Fruit fly (Drosophila melanogaster) whole organism, adult: ENCODE data around the gene Sptr.

Experiments used
- CG11617 ChIP-seq: fragments of 200-800 bp; sonication (Bioruptor generic); optimal IDR thresholded peaks from 2 replicates; lab custom pipeline; 2017; ENCODE audit warnings: mild to moderate bottlenecking, missing biosample characterization, missing genetic modification reagents, missing genetic modification characterization
- CG14711 ChIP-seq: fragments of 200-800 bp; sonication (Bioruptor generic); optimal IDR thresholded peaks from 2 replicates; lab custom pipeline; 2018; ENCODE audit warnings: missing biosample characterization, mild to moderate bottlenecking, missing genetic modification characterization, moderate library complexity
- CG1620 ChIP-seq: fragments of 200-800 bp; sonication (Bioruptor generic); optimal IDR thresholded peaks from 2 replicates; lab custom pipeline; 2016; ENCODE audit warnings: missing biosample characterization, missing genetic modification characterization
- CG33017 ChIP-seq: fragments of 200-800 bp; sonication (Bioruptor generic); optimal IDR thresholded peaks from 2 replicates; lab custom pipeline; 2018; ENCODE audit warnings: missing biosample characterization, mild to moderate bottlenecking, missing genetic modification characterization, moderate library complexity
- CG5204 ChIP-seq: fragments of 200-800 bp; sonication (Bioruptor generic); optimal IDR thresholded peaks from 2 replicates; lab custom pipeline; 2016; ENCODE audit warnings: missing biosample characterization, missing genetic modification characterization
- CG7045 ChIP-seq: fragments of 200-800 bp; sonication (Bioruptor generic); optimal IDR thresholded peaks from 2 replicates; lab custom pipeline; 2017; ENCODE audit warnings: missing biosample characterization, mild to moderate bottlenecking, missing genetic modification characterization
- Hr96 ChIP-seq: fragments of 200-800 bp; sonication (Bioruptor generic); optimal IDR thresholded peaks from 2 replicates; lab custom pipeline; 2016; ENCODE audit warnings: missing biosample characterization, missing genetic modification characterization
- Mnt ChIP-seq: fragments of 200-800 bp; sonication (Bioruptor generic); optimal IDR thresholded peaks from 2 replicates; lab custom pipeline; 2016; ENCODE audit warnings: missing biosample characterization, mild to moderate bottlenecking, missing genetic modification characterization
- pad ChIP-seq: fragments of 200-800 bp; sonication (Bioruptor generic); optimal IDR thresholded peaks from 3 replicates; lab custom pipeline; 2017; ENCODE audit warnings: missing biosample characterization, missing genetic modification characterization, mild to moderate bottlenecking, moderate library complexity, missing genetic modification reagents
- tj ChIP-seq: fragments of 200-800 bp; sonication (Bioruptor generic); optimal IDR thresholded peaks from 3 replicates; lab custom pipeline; 2017; ENCODE audit warnings: missing biosample characterization, mild to moderate bottlenecking, missing genetic modification characterization, moderate library complexity
- toe ChIP-seq: fragments of 200-800 bp; sonication (Bioruptor generic); optimal IDR thresholded peaks from 2 replicates; lab custom pipeline; 2016; ENCODE audit warnings: missing biosample characterization, missing genetic modification characterization

dm6 chrX:8450214-8450904, 13.9 kb downstream of the Sptr start:
- no peak for TF ChIP-seq CG7045 (GFP tag; lab: Kevin White, UChicago)
- TF ChIP-seq CG33017: no peak
- TF ChIP-seq toe (GFP tag; lab: Kevin White, UChicago): no peak
- TF ChIP-seq CG1620 (GFP tag; lab: Kevin White, UChicago): no peak
- TF ChIP-seq pad (GFP tag; lab: Kevin White, UChicago): no peak
- TF ChIP-seq tj (GFP tag; lab: Kevin White, UChicago): no peak
- no peak for TF ChIP-seq Mnt (GFP tag; lab: Kevin White, UChicago)
- TF ChIP-seq Hr96 (GFP tag; lab: Kevin White, UChicago): no peak
- no peak for TF ChIP-seq CG11617 (GFP tag; lab: Kevin White, UChicago)
- TF ChIP-seq CG5204 (GFP tag; lab: Kevin White, UChicago): no peak
- TF ChIP-seq CG14711 (tag; lab: Kevin White, UChicago): no peak
